Worm (Caenorhabditis elegans) whole organism, L1 larva: Measurements from ENCODE around the gene C24H11.2.

Experiments
- aly-2 ChIP-seq: fragments of 150-350 bp; optimal IDR thresholded peaks from 2 replicates; lab custom pipeline; 2014; ENCODE audit warnings: missing biosample characterization, missing genetic modification characterization
- egl-13 ChIP-seq: sonication (generic microtip); optimal IDR thresholded peaks from 2 replicates; lab custom pipeline; 2016; ENCODE audit warnings: missing genotype, missing genetic modification reagents, missing genetic modification characterization, missing compliant biosample characterization
- elt-2 ChIP-seq: sonication (generic microtip); optimal IDR thresholded peaks from 2 replicates; lab custom pipeline; 2016; ENCODE audit warnings: missing genetic modification characterization, mild to moderate bottlenecking, inconsistent platforms, missing compliant biosample characterization, missing genetic modification reagents
- lin-14 ChIP-seq: fragments of 200-800 bp; sonication (Bioruptor generic); optimal IDR thresholded peaks from 2 replicates; lab custom pipeline; 2018; ENCODE audit warnings: mild to moderate bottlenecking, missing genetic modification characterization, moderate library complexity, missing compliant biosample characterization
- sptf-1 ChIP-seq: fragments of 150-350 bp; optimal IDR thresholded peaks from 2 replicates; lab custom pipeline; 2014; ENCODE audit warnings: missing biosample characterization, missing genetic modification characterization
- unc-130 ChIP-seq: fragments of 150-350 bp; optimal IDR thresholded peaks from 2 replicates; lab custom pipeline; 2017; ENCODE audit warnings: missing biosample characterization, missing genetic modification characterization, inconsistent platforms

DNA sequence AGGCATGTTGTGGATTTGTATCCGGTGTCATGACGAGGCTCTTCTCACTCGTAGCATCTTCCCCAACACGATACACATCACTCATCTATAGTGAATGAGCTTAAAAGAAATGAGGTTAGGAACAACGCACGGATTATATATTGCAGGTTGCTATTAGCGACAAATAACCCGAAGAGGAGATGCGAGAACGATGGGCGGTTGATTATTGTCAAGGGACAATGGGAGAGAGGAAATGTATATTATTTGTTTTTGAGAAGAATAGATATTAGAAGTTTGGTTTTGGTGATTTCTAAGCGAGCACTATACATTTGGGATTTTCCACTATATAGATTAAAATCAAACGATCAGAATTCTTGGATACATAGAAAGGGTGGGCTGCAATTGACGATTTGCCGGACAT is 14.6 kb upstream of the C24H11.2 start, which contains the start of gene C18D11.7:
- no peak for TF ChIP-seq unc-130 (tag; lab: Kevin White, UChicago)
- no peak for TF ChIP-seq aly-2 (tag; lab: Kevin White, UChicago)
- no peak for TF ChIP-seq sptf-1 (tag; lab: Kevin White, UChicago)
- no peak for TF ChIP-seq egl-13
- TF ChIP-seq lin-14 (GFP tag; lab: Kevin White, UChicago): no peak
- TF ChIP-seq elt-2 (tag; lab: Kevin White, UChicago): no peak
